Fruit fly (Drosophila melanogaster): ENCODE results near the gene Rb97D.

Gene Rb97D

DNA sequence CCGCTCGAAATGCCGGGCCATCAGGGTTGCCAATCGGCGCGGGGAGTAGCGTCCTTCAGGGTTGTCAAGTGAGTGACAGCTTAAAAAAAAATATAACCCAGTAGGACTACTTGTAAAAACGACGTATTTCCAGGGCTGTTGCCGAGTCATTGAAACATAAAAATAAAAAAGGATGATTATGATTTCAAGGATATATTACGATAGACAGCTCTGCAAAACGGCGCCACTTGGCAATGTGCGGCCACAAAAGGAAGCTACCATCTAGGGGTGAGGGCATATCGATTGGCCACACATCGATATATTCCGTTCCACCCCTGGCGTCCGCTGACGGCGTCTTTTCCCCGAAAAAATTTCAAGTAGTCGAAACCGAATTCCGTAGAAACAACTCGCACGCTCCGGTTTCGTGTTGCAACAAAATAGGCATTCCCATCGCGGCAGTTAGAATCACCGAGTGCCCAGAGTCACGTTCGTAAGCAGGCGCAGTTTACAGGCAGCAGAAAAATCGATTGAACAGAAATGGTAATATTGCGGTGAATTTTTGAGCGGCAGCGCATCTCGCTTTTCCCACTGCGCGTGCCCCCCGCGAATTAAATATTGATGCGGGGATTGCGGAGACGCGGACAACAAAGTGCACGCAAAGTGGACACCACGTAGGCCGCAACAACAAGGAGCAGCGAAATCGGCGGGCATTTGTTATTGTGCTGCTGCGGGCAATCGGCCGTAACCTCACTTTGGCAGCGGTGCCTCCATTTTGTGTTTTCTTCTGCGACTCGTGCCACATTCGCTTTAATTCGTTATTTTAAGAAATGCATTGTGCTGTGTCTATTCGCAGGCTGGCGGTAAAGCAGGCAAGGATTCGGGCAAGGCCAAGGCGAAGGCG lies 8.7 kb downstream of the Rb97D start, which contains the start of the genes ball and His2Av (continued):
- TF ChIP-seq sisA (GFP tag; IDR thresholded peaks at IDR 0.05) (peak; percentile 81), CG10565 (GFP tag; optimal IDR thresholded peaks at IDR 0.05) (no peak), CG4328 (GFP tag; optimal IDR thresholded peaks at IDR 0.05) (peak; percentile 42), dan (GFP tag; IDR thresholded peaks at IDR 0.05) (no peak), CG8359 (GFP tag; optimal IDR thresholded peaks at IDR 0.05; ENCODE audit: borderline replicate concordance) (no peak), exex (tag; optimal IDR thresholded peaks at IDR 0.05) (no peak), p53 (GFP tag; optimal IDR thresholded peaks at IDR 0.05) (peak; percentile 82), crol (GFP tag; IDR thresholded peaks at IDR 0.05) (peak; percentile 38), wek (GFP tag; optimal IDR thresholded peaks at IDR 0.05) (peak; percentile 62), pros (GFP tag; optimal IDR thresholded peaks at IDR 0.05) (no peak), cas (GFP tag; IDR thresholded peaks at IDR 0.05) (0 out of 2 replicates have a peak, but pooled peaks have one; percentile 13), zfh1 (GFP tag; IDR thresholded peaks at IDR 0.05) (peak; percentile 81; the same call in 2 of the 3 replicates), wdn (GFP tag; IDR thresholded peaks at IDR 0.05) (peak; percentile 84), CG11696 (GFP tag; IDR thresholded peaks at IDR 0.05) (0 out of 2 replicates have a peak, but pooled peaks have one; percentile 27), CG13424 (tag; optimal IDR thresholded peaks at IDR 0.05) (peak; percentile 78), Dbx (GFP tag; IDR thresholded peaks at IDR 0.05) (peak; percentile 88), Bteb2 (GFP tag; optimal IDR thresholded peaks at IDR 0.05) (peak; percentile 82), E2f1 (GFP tag; IDR thresholded peaks at IDR 0.05) (peak; percentile 83), mirr (GFP tag; optimal IDR thresholded peaks at IDR 0.05) (peak; percentile 42), Antp (GFP tag; optimal IDR thresholded peaks at IDR 0.05) (peak; percentile 92), CG14667 (GFP tag; IDR thresholded peaks at IDR 0.05) (peak; percentile 57), CG16815 (GFP tag; optimal IDR thresholded peaks at IDR 0.05) (peak; percentile 71), CG18619 (GFP tag; optimal IDR thresholded peaks at IDR 0.05) (peak; percentile 70), Ets97D (GFP tag; optimal IDR thresholded peaks at IDR 0.05) (peak; percentile 86), CG4404 (GFP tag; IDR thresholded peaks at IDR 0.05) (peak; percentile 61; the same call in 1 of the 2 replicates), lola (GFP tag; optimal IDR thresholded peaks at IDR 0.05) (peak in 1 of 3 experiments; percentile 71), HmgD (GFP tag; optimal IDR thresholded peaks at IDR 0.05) (peak; percentile 65), HmgZ (tag; optimal IDR thresholded peaks at IDR 0.05) (peak; percentile 90), al (GFP tag; IDR thresholded peaks at IDR 0.05) (peak; percentile 74), grn (GFP tag; optimal IDR thresholded peaks at IDR 0.05) (peak; percentile 22), CG13624 (GFP tag; optimal IDR thresholded peaks at IDR 0.05) (peak; percentile 85), CG10959 (GFP tag; IDR thresholded peaks at IDR 0.05) (peak; percentile 73), ab (GFP tag; optimal IDR thresholded peaks at IDR 0.05) (peak; percentile 49), Kr (GFP tag; optimal IDR thresholded peaks at IDR 0.05) (no peak), Sry-β (GFP tag; optimal IDR thresholded peaks at IDR 0.05) (no peak), Max (GFP tag; optimal IDR thresholded peaks at IDR 0.05) (peak; percentile 69), Atf6 (GFP tag; IDR thresholded peaks at IDR 0.05) (peak; percentile 83), sim (GFP tag; IDR thresholded peaks at IDR 0.05) (0 out of 2 replicates have a peak, but pooled peaks have one; percentile 8), h (optimal IDR thresholded peaks at IDR 0.05) (no peak), Fer2 (tag; optimal IDR thresholded peaks at IDR 0.05) (peak; percentile 39), CG5180 (GFP tag; optimal IDR thresholded peaks at IDR 0.05) (peak; percentile 44), CG7928 (GFP tag; optimal IDR thresholded peaks at IDR 0.05) (peak; percentile 91), CG7271 (tag; optimal IDR thresholded peaks at IDR 0.05) (peak; percentile 53), Lim3 (GFP tag; IDR thresholded peaks at IDR 0.05) (no peak), CG2129 (GFP tag; IDR thresholded peaks at IDR 0.05; ENCODE audit: partially characterized antibody) (peak; percentile 74), seq (GFP tag; IDR thresholded peaks at IDR 0.05) (peak; percentile 74; the same call in 1 of the 2 replicates), sima (GFP tag; optimal IDR thresholded peaks at IDR 0.05) (peak; percentile 70), Ptx1 (GFP tag; IDR thresholded peaks at IDR 0.05) (peak; percentile 85), Rfx (GFP tag; IDR thresholded peaks at IDR 0.05) (peak; percentile 89)
